Fruit fly (Drosophila melanogaster) whole organism, embryonic: Measurements from ENCODE around the gene CG6295.

ENCODE experiments used
- CG10209 ChIP-seq: fragments of 200-800 bp; sonication (Bioruptor generic); optimal IDR thresholded peaks from 3 replicates; lab custom pipeline; 2017; ENCODE audit warnings: missing biosample characterization, mild to moderate bottlenecking, missing genetic modification characterization, missing genetic modification reagents
- CG10959 ChIP-seq: fragments of 200-800 bp; sonication (Bioruptor generic); IDR thresholded peaks from 2 replicates; pipeline ENCODE4 v1.3.6; 2022; ENCODE audit warnings: missing biosample characterization, missing genetic modification characterization
- CG11085 ChIP-seq: fragments of 200-800 bp; sonication (Bioruptor generic); IDR thresholded peaks from 2 replicates; pipeline ENCODE4 v1.3.6; 2022; ENCODE audit warnings: missing biosample characterization, missing genetic modification characterization
- CG12155 ChIP-seq: fragments of 200-800 bp; sonication (Bioruptor generic); optimal IDR thresholded peaks from 3 replicates; lab custom pipeline; 2016; ENCODE audit warnings: missing biosample characterization, missing genetic modification characterization
- CG16779 ChIP-seq: fragments of 200-800 bp; sonication (Bioruptor generic); IDR thresholded peaks from 2 replicates; pipeline ENCODE4 v1.3.6; 2022; ENCODE audit warnings: missing biosample characterization, missing genetic modification characterization
- CG17385 ChIP-seq: fragments of 200-800 bp; sonication (Bioruptor generic); optimal IDR thresholded peaks from 3 replicates; lab custom pipeline; 2018; ENCODE audit warnings: missing biosample characterization, mild to moderate bottlenecking, missing genetic modification characterization
- CG17802 ChIP-seq: fragments of 200-800 bp; sonication (Bioruptor generic); optimal IDR thresholded peaks from 2 replicates; lab custom pipeline; 2018; ENCODE audit warnings: missing biosample characterization, mild to moderate bottlenecking, missing genetic modification characterization, moderate library complexity
- CG2116 ChIP-seq: fragments of 200-800 bp; sonication (Bioruptor generic); optimal IDR thresholded peaks from 3 replicates; lab custom pipeline; 2018; ENCODE audit warnings: missing biosample characterization, mild to moderate bottlenecking, missing genetic modification characterization
- CG2120 ChIP-seq: fragments of 200-800 bp; sonication (Bioruptor generic); optimal IDR thresholded peaks from 3 replicates; lab custom pipeline; 2016; ENCODE audit warnings: missing biosample characterization, missing genetic modification characterization
- CG34376 ChIP-seq: fragments of 200-800 bp; sonication (Bioruptor generic); optimal IDR thresholded peaks from 2 replicates; lab custom pipeline; 2018; ENCODE audit warnings: missing biosample characterization, mild to moderate bottlenecking, missing genetic modification characterization
- CG34422 ChIP-seq: fragments of 200-800 bp; sonication (Bioruptor generic); IDR thresholded peaks from 3 replicates; pipeline ENCODE4 v1.3.6; 2022; ENCODE audit warnings: missing biosample characterization, missing genetic modification characterization
- CG4328 ChIP-seq: fragments of 200-800 bp; sonication (Bioruptor generic); optimal IDR thresholded peaks from 3 replicates; lab custom pipeline; 2017; ENCODE audit warnings: missing biosample characterization, missing genetic modification reagents, missing genetic modification characterization
- CG6854 ChIP-seq: fragments of 200-800 bp; sonication (Bioruptor generic); optimal IDR thresholded peaks from 3 replicates; lab custom pipeline; 2017; ENCODE audit warnings: missing biosample characterization, mild to moderate bottlenecking, missing genetic modification characterization
- CG7556 ChIP-seq: fragments of 200-800 bp; sonication (Bioruptor generic); optimal IDR thresholded peaks from 2 replicates; lab custom pipeline; 2017; ENCODE audit warnings: missing biosample characterization, mild to moderate bottlenecking, missing genetic modification characterization
- CG7963 ChIP-seq: fragments of 200-800 bp; sonication (Bioruptor generic); IDR thresholded peaks from 3 replicates; pipeline ENCODE4 v1.3.6; 2022; ENCODE audit warnings: missing biosample characterization, missing genetic modification characterization; ENCODE audit not compliant: partially characterized antibody
- CG7987 ChIP-seq: fragments of 200-800 bp; sonication (Bioruptor generic); optimal IDR thresholded peaks from 2 replicates; lab custom pipeline; 2018; ENCODE audit warnings: missing biosample characterization, mild to moderate bottlenecking, missing genetic modification characterization, moderate library complexity
- CG8359 ChIP-seq: fragments of 200-800 bp; sonication (Bioruptor generic); optimal IDR thresholded peaks from 2 replicates; lab custom pipeline; 2017; ENCODE audit warnings: missing biosample characterization, mild to moderate bottlenecking, missing genetic modification characterization, borderline replicate concordance
- CG9797 ChIP-seq: fragments of 200-800 bp; sonication (Bioruptor generic); optimal IDR thresholded peaks from 3 replicates; lab custom pipeline; 2018; ENCODE audit warnings: missing biosample characterization, mild to moderate bottlenecking, missing genetic modification characterization
- CG9876 ChIP-seq: fragments of 200-800 bp; sonication (Bioruptor generic); optimal IDR thresholded peaks from 2 replicates; lab custom pipeline; 2016; ENCODE audit warnings: missing biosample characterization, missing genetic modification characterization
- D19A ChIP-seq: fragments of 200-800 bp; optimal IDR thresholded peaks from 3 replicates; lab custom pipeline; 2019; ENCODE audit warnings: missing biosample characterization, mild to moderate bottlenecking, missing genetic modification characterization, moderate library complexity
- Dbx ChIP-seq: fragments of 200-800 bp; sonication (Bioruptor generic); IDR thresholded peaks from 3 replicates; pipeline ENCODE4 v1.3.6; 2022; ENCODE audit warnings: missing biosample characterization, missing genetic modification characterization
- Dek ChIP-seq: fragments of 200-800 bp; sonication (Bioruptor generic); optimal IDR thresholded peaks from 3 replicates; lab custom pipeline; 2019; ENCODE audit warnings: missing biosample characterization, mild to moderate bottlenecking, missing genetic modification characterization, moderate library complexity
- Dip2 ChIP-seq: fragments of 200-800 bp; sonication (Bioruptor generic); IDR thresholded peaks from 2 replicates; pipeline ENCODE4 v1.3.6; 2022; ENCODE audit warnings: missing biosample characterization, missing genetic modification characterization
- Drgx ChIP-seq: fragments of 200-800 bp; sonication (Bioruptor generic); IDR thresholded peaks from 2 replicates; pipeline ENCODE4 v1.3.6; 2022; ENCODE audit warnings: missing biosample characterization, missing genetic modification characterization
- Elba2 ChIP-seq: fragments of 200-800 bp; sonication (Bioruptor generic); optimal IDR thresholded peaks from 3 replicates; lab custom pipeline; 2016; ENCODE audit warnings: missing biosample characterization, missing genetic modification characterization
- HLHmδ ChIP-seq: fragments of 200-800 bp; sonication (Bioruptor generic); optimal IDR thresholded peaks from 2 replicates; lab custom pipeline; 2018; ENCODE audit warnings: missing biosample characterization, mild to moderate bottlenecking, missing genetic modification characterization, moderate library complexity
- HmgZ ChIP-seq: fragments of 200-800 bp; sonication (Bioruptor generic); optimal IDR thresholded peaks from 2 replicates; lab custom pipeline; 2018; ENCODE audit warnings: missing biosample characterization, mild to moderate bottlenecking, missing genetic modification characterization
- Hr3 ChIP-seq: fragments of 200-800 bp; sonication (Bioruptor generic); optimal IDR thresholded peaks from 3 replicates; lab custom pipeline; 2016; ENCODE audit warnings: missing biosample characterization, missing genetic modification characterization
- Nf-YC ChIP-seq: fragments of 200-800 bp; optimal IDR thresholded peaks from 3 replicates; lab custom pipeline; 2019; ENCODE audit warnings: missing biosample characterization, mild to moderate bottlenecking, missing genetic modification characterization, moderate library complexity
- Oli ChIP-seq: fragments of 200-800 bp; sonication (Bioruptor generic); optimal IDR thresholded peaks from 2 replicates; lab custom pipeline; 2018; ENCODE audit warnings: missing biosample characterization, mild to moderate bottlenecking, missing genetic modification characterization, moderate library complexity
- Poxn ChIP-seq: fragments of 200-800 bp; sonication (Bioruptor generic); IDR thresholded peaks from 2 replicates; pipeline ENCODE4 v1.3.6; 2022; ENCODE audit warnings: missing biosample characterization, missing genetic modification characterization
- Ptx1 ChIP-seq: fragments of 200-800 bp; sonication (Bioruptor generic); IDR thresholded peaks from 2 replicates; pipeline ENCODE4 v1.3.6; 2022; ENCODE audit warnings: missing biosample characterization, missing genetic modification characterization
- al ChIP-seq: fragments of 200-800 bp; sonication (Bioruptor generic); IDR thresholded peaks from 2 replicates; pipeline ENCODE4 v1.3.6; 2022; ENCODE audit warnings: missing biosample characterization, missing genetic modification characterization
- ara ChIP-seq: fragments of 200-800 bp; sonication (Bioruptor generic); IDR thresholded peaks from 2 replicates; pipeline ENCODE4 v1.3.6; 2022; ENCODE audit warnings: missing biosample characterization, missing genetic modification characterization
- bsh ChIP-seq, 2 experiments: fragments of 200-800 bp; sonication (Bioruptor generic); optimal IDR thresholded peaks; 2 replicates each; lab custom pipeline; 2017 to 2018; ENCODE audit warnings: mild to moderate bottlenecking in 2 of 2, missing biosample characterization in 2 of 2, missing genetic modification characterization in 2 of 2, moderate library complexity in 1 of 2
- crol ChIP-seq: fragments of 200-800 bp; sonication (Bioruptor generic); IDR thresholded peaks from 2 replicates; pipeline ENCODE4 v1.3.6; 2022; ENCODE audit warnings: missing biosample characterization, missing genetic modification characterization
- fd102C ChIP-seq: fragments of 200-800 bp; sonication (Bioruptor generic); optimal IDR thresholded peaks from 2 replicates; lab custom pipeline; 2018; ENCODE audit warnings: missing biosample characterization, mild to moderate bottlenecking, missing genetic modification characterization, moderate library complexity
- gcm2 ChIP-seq: fragments of 200-800 bp; sonication (Bioruptor generic); optimal IDR thresholded peaks from 2 replicates; lab custom pipeline; 2016; ENCODE audit warnings: missing biosample characterization, missing genetic modification characterization
- gem ChIP-seq: fragments of 200-800 bp; sonication (Bioruptor generic); optimal IDR thresholded peaks from 2 replicates; lab custom pipeline; 2019; ENCODE audit warnings: missing biosample characterization, mild to moderate bottlenecking, missing genetic modification characterization, moderate library complexity
- maf-S ChIP-seq: fragments of 200-800 bp; sonication (Bioruptor generic); optimal IDR thresholded peaks from 2 replicates; lab custom pipeline; 2016; ENCODE audit warnings: missing biosample characterization, missing genetic modification characterization
- pan ChIP-seq, 4 experiments: fragments of >200 bp in 3 of 4; fragments of 200-800 bp in 1 of 4; sonication (Bioruptor generic) in 1 of 4; optimal IDR thresholded peaks in 3 of 4; IDR thresholded peaks in 1 of 4; 2 replicates each; pipeline versions ENCODE4 v1.3.6 to Lab custom; 2017 to 2022; ENCODE audit warnings: missing biosample characterization in 2 of 4, missing genetic modification characterization in 2 of 4, mixed read lengths in 1 of 4
- run ChIP-seq: fragments of 200-800 bp; sonication (Bioruptor generic); optimal IDR thresholded peaks from 3 replicates; lab custom pipeline; 2018; ENCODE audit warnings: missing biosample characterization, mild to moderate bottlenecking, missing genetic modification characterization
- sima ChIP-seq: fragments of 200-800 bp; sonication (Bioruptor generic); optimal IDR thresholded peaks from 2 replicates; lab custom pipeline; 2016; ENCODE audit warnings: missing biosample characterization, missing genetic modification characterization
- slbo ChIP-seq: fragments of 200-800 bp; sonication (Bioruptor generic); IDR thresholded peaks from 2 replicates; pipeline ENCODE4 v1.3.6; 2022; ENCODE audit warnings: missing biosample characterization, missing genetic modification characterization
- slou ChIP-seq: fragments of 200-800 bp; sonication (Bioruptor generic); optimal IDR thresholded peaks from 3 replicates; lab custom pipeline; 2016; ENCODE audit warnings: missing biosample characterization, missing genetic modification characterization
- trh ChIP-seq: fragments of 200-800 bp; sonication (Bioruptor generic); optimal IDR thresholded peaks from 2 replicates; lab custom pipeline; 2016; ENCODE audit warnings: missing biosample characterization, missing genetic modification characterization
- usp ChIP-seq: fragments of >200 bp; optimal IDR thresholded peaks from 2 replicates; lab custom pipeline; 2017; ENCODE audit warnings: missing biosample characterization, missing genetic modification characterization
- vfl ChIP-seq: fragments of 200-800 bp; sonication (Bioruptor generic); optimal IDR thresholded peaks from 2 replicates; lab custom pipeline; 2016; ENCODE audit warnings: missing biosample characterization, missing genetic modification characterization
- wor ChIP-seq: fragments of 200-800 bp; sonication (Bioruptor generic); IDR thresholded peaks from 2 replicates; pipeline ENCODE4 v1.3.6; 2022; ENCODE audit warnings: missing biosample characterization, missing genetic modification characterization
- z ChIP-seq: fragments of 200-800 bp; sonication (Bioruptor generic); IDR thresholded peaks from 3 replicates; pipeline ENCODE4 v1.3.6; 2022; ENCODE audit warnings: missing biosample characterization, missing genetic modification characterization
- zen ChIP-seq: fragments of 200-800 bp; sonication (Bioruptor generic); optimal IDR thresholded peaks from 3 replicates; lab custom pipeline; 2018; ENCODE audit warnings: missing biosample characterization, mild to moderate bottlenecking, missing genetic modification characterization, moderate library complexity
- zfh2 ChIP-seq: fragments of 200-800 bp; sonication (Bioruptor generic); optimal IDR thresholded peaks from 2 replicates; lab custom pipeline; 2016; ENCODE audit warnings: missing biosample characterization, missing genetic modification characterization

CG6295 gene

DNA sequence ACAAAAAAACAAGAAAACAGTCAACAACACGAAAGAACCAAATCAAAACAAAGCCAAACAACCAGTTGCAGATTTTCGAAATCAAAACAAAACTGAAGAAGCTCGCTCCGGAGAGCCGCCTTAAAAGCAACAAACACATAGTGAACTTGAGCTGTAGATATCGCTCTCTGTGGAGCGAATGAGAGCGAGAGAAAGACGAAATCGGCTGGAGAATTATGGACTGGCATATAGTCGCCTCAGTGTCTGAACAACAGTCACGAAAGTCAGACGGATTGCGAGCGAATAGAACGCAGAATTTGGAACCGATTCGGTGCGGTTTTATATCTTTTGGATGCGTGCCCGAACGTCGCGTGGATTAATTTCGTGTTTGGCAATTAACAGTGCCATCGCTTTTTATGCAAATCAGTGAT lies 26.6 kb downstream of the CG6295 start (continued):
- no peak for TF ChIP-seq bsh (GFP tag; optimal IDR thresholded peaks at IDR 0.05; lab: Kevin White, UChicago)
- TF ChIP-seq CG34376 = peak; percentile 66
- TF ChIP-seq run (tag; lab: Kevin White, UChicago) = no peak
- TF ChIP-seq Drgx = no peak
- TF ChIP-seq Oli (tag; lab: Kevin White, UChicago) = no peak
- no peak for TF ChIP-seq CG2116 (GFP tag; lab: Kevin White, UChicago)
- TF ChIP-seq sima (GFP tag; lab: Kevin White, UChicago) = no peak
- no peak for TF ChIP-seq CG12155 (GFP tag; lab: Kevin White, UChicago)
- 0 out of 2 replicates have a peak, but pooled peaks have one; percentile 39 for TF ChIP-seq CG16779 (GFP tag; lab: Robert Waterston, UW)
- TF ChIP-seq CG34422 (GFP tag; lab: Robert Waterston, UW) = peak; percentile 47; the same call in 1 of the 3 replicates
- no peak for TF ChIP-seq CG11085 (GFP tag; lab: Robert Waterston, UW)
- TF ChIP-seq al = no peak
- peak; percentile 47 for TF ChIP-seq CG7987
- no peak for TF ChIP-seq CG2120 (GFP tag; lab: Kevin White, UChicago)
- no peak for TF ChIP-seq gem (tag; lab: Kevin White, UChicago)
- no peak for TF ChIP-seq CG17802 (tag; lab: Kevin White, UChicago)
- no peak for TF ChIP-seq zfh2 (GFP tag; lab: Kevin White, UChicago)
- no peak for TF ChIP-seq CG7556 (GFP tag; lab: Kevin White, UChicago)
- no peak for TF ChIP-seq Dip2 (GFP tag; lab: Robert Waterston, UW)
- TF ChIP-seq zen (tag; lab: Kevin White, UChicago) = no peak
- peak; percentile 53; the same call in 2 of the 3 replicates for TF ChIP-seq Dbx
- TF ChIP-seq wor (GFP tag; lab: Robert Waterston, UW) = no peak
- no peak for TF ChIP-seq CG9797
- peak; percentile 49 for TF ChIP-seq CG6854 (GFP tag; lab: Kevin White, UChicago)
- no peak for TF ChIP-seq CG8359 (GFP tag; lab: Kevin White, UChicago)
- TF ChIP-seq Nf-YC (tag; lab: Kevin White, UChicago) = no peak
- no peak for TF ChIP-seq HLHmδ
- TF ChIP-seq HmgZ (tag; lab: Kevin White, UChicago) = peak; percentile 1
- TF ChIP-seq CG7963 (GFP tag; lab: Robert Waterston, UW) = no peak
- no peak for TF ChIP-seq maf-S (GFP tag; lab: Kevin White, UChicago)
- TF ChIP-seq usp = no peak
- TF ChIP-seq z (GFP tag; lab: Robert Waterston, UW) = no peak
- no peak for TF ChIP-seq pan (optimal IDR thresholded peaks at IDR 0.05; lab: Kevin White, UChicago)
- TF ChIP-seq pan (GFP tag; optimal IDR thresholded peaks at IDR 0.05 in 1 of 2, IDR thresholded peaks at IDR 0.05 in 1 of 2) = peak in 1 of 2 experiments; percentile 42
- TF ChIP-seq Hr3 = no peak
- no peak for TF ChIP-seq fd102C (GFP tag; lab: Kevin White, UChicago)
- TF ChIP-seq gcm2 (GFP tag; lab: Kevin White, UChicago) = no peak
- TF ChIP-seq CG17385 (GFP tag; lab: Kevin White, UChicago) = peak; percentile 24
- no peak for TF ChIP-seq ara
- no peak for TF ChIP-seq CG4328
- no peak for TF ChIP-seq CG10959 (GFP tag; lab: Robert Waterston, UW)
- TF ChIP-seq Ptx1 (GFP tag; lab: Robert Waterston, UW) = no peak
- no peak for TF ChIP-seq D19A (tag; lab: Kevin White, UChicago)
- TF ChIP-seq vfl (GFP tag; lab: Kevin White, UChicago) = no peak
- TF ChIP-seq slou (GFP tag; lab: Kevin White, UChicago) = no peak
- TF ChIP-seq trh (GFP tag; lab: Kevin White, UChicago) = no peak
- TF ChIP-seq CG10209 (GFP tag; lab: Kevin White, UChicago) = no peak
- no peak for TF ChIP-seq Elba2
- TF ChIP-seq Poxn = no peak
- no peak for TF ChIP-seq CG9876 (GFP tag; lab: Kevin White, UChicago)
- TF ChIP-seq Dek = no peak
- peak; percentile 35 for TF ChIP-seq slbo
- no peak for TF ChIP-seq crol (GFP tag; lab: Robert Waterston, UW)
